Fruit fly (Drosophila melanogaster) whole organism, adult: ENCODE data around the gene CG17283.

ENCODE experiments used
- CG11617 ChIP-seq: fragments of 200-800 bp; sonication (Bioruptor generic); optimal IDR thresholded peaks from 2 replicates; lab custom pipeline; 2017; ENCODE audit warnings: mild to moderate bottlenecking, missing biosample characterization, missing genetic modification reagents, missing genetic modification characterization
- CG1620 ChIP-seq: fragments of 200-800 bp; sonication (Bioruptor generic); optimal IDR thresholded peaks from 2 replicates; lab custom pipeline; 2016; ENCODE audit warnings: missing biosample characterization, missing genetic modification characterization
- CG5204 ChIP-seq: fragments of 200-800 bp; sonication (Bioruptor generic); optimal IDR thresholded peaks from 2 replicates; lab custom pipeline; 2016; ENCODE audit warnings: missing biosample characterization, missing genetic modification characterization
- CG7045 ChIP-seq: fragments of 200-800 bp; sonication (Bioruptor generic); optimal IDR thresholded peaks from 2 replicates; lab custom pipeline; 2017; ENCODE audit warnings: missing biosample characterization, mild to moderate bottlenecking, missing genetic modification characterization
- cic ChIP-seq: fragments of 200-800 bp; sonication (Bioruptor generic); optimal IDR thresholded peaks from 2 replicates; lab custom pipeline; 2017; ENCODE audit warnings: missing biosample characterization, mild to moderate bottlenecking, missing genetic modification characterization, moderate library complexity
- cnc ChIP-seq, 2 experiments: fragments of >200 bp; optimal IDR thresholded peaks; 2 replicates each; lab custom pipeline; 2017
- ovo ChIP-seq: fragments of 200-800 bp; sonication (Bioruptor generic); optimal IDR thresholded peaks from 2 replicates; lab custom pipeline; 2016; ENCODE audit warnings: missing biosample characterization, missing genetic modification characterization
- tj ChIP-seq: fragments of 200-800 bp; sonication (Bioruptor generic); optimal IDR thresholded peaks from 3 replicates; lab custom pipeline; 2017; ENCODE audit warnings: missing biosample characterization, mild to moderate bottlenecking, missing genetic modification characterization, moderate library complexity
- toe ChIP-seq: fragments of 200-800 bp; sonication (Bioruptor generic); optimal IDR thresholded peaks from 2 replicates; lab custom pipeline; 2016; ENCODE audit warnings: missing biosample characterization, missing genetic modification characterization

- TF ChIP-seq CG1620 (GFP tag; lab: Kevin White, UChicago) (peak; percentile 62), toe (GFP tag; lab: Kevin White, UChicago) (peak; percentile 35), CG5204 (GFP tag; lab: Kevin White, UChicago) (peak; percentile 33), CG7045 (peak; percentile 30), tj (no peak), ovo (GFP tag; lab: Kevin White, UChicago) (peak; percentile 42), CG11617 (no peak), cic (GFP tag; lab: Kevin White, UChicago) (no peak), cnc (optimal IDR thresholded peaks at IDR 0.05; lab: Kevin White, UChicago) (no peak)
These were observed 5.2 kb upstream of the CG17283 start, which contains the start of gene Sur-8 for dm6 chr3R:17402434-17402833.
